Worm (Caenorhabditis elegans) whole organism, mixed stage, embryonic: Measurements from ENCODE around the gene alh-5.

ENCODE experiments used
- M03D4.4 ChIP-seq: sonication (generic microtip); optimal IDR thresholded peaks from 2 replicates; lab custom pipeline; 2017; ENCODE audit warnings: mild to moderate bottlenecking, missing genetic modification characterization, missing compliant biosample characterization
- bed-3 ChIP-seq: fragments of 200-800 bp; sonication (Bioruptor generic); optimal IDR thresholded peaks from 3 replicates; lab custom pipeline; 2018; ENCODE audit warnings: mild to moderate bottlenecking, missing genetic modification characterization, moderate library complexity, missing compliant biosample characterization
- blmp-1 ChIP-seq: fragments of 150-350 bp; optimal IDR thresholded peaks from 2 replicates; lab custom pipeline; 2014; ENCODE audit warnings: missing biosample characterization, missing genetic modification characterization
- ceh-39 ChIP-seq: fragments of 150-350 bp; optimal IDR thresholded peaks from 2 replicates; lab custom pipeline; 2014; ENCODE audit warnings: missing biosample characterization, missing genetic modification characterization
- ceh-43 ChIP-seq: fragments of 200-800 bp; sonication (Bioruptor generic); optimal IDR thresholded peaks from 2 replicates; lab custom pipeline; 2018; ENCODE audit warnings: mild to moderate bottlenecking, missing genetic modification characterization, moderate library complexity, missing compliant biosample characterization
- ces-1 ChIP-seq: fragments of 150-350 bp; optimal IDR thresholded peaks from 2 replicates; lab custom pipeline; 2014; ENCODE audit warnings: missing biosample characterization, missing genetic modification reagents, missing genetic modification characterization
- cnd-1 ChIP-seq: fragments of 200-800 bp; sonication (Bioruptor generic); optimal IDR thresholded peaks from 2 replicates; lab custom pipeline; 2018; ENCODE audit warnings: mild to moderate bottlenecking, missing genetic modification characterization, missing compliant biosample characterization
- drap-1 ChIP-seq: fragments of 200-800 bp; sonication (Bioruptor generic); optimal IDR thresholded peaks from 3 replicates; lab custom pipeline; 2018; ENCODE audit warnings: mild to moderate bottlenecking, missing genetic modification characterization, missing compliant biosample characterization
- elt-1 ChIP-seq: sonication (generic microtip); optimal IDR thresholded peaks from 2 replicates; lab custom pipeline; 2017; ENCODE audit warnings: missing genetic modification characterization, mild to moderate bottlenecking, missing compliant biosample characterization, antibody characterized with exemption, moderate library complexity, borderline replicate concordance; ENCODE audit not compliant: insufficient read depth
- elt-3 ChIP-seq: fragments of 150-350 bp; optimal IDR thresholded peaks from 2 replicates; lab custom pipeline; 2014; ENCODE audit warnings: missing biosample characterization, missing genetic modification characterization
- flh-1 ChIP-seq: fragments of 200-800 bp; sonication (Bioruptor generic); optimal IDR thresholded peaks from 2 replicates; lab custom pipeline; 2018; ENCODE audit warnings: mild to moderate bottlenecking, missing genetic modification characterization, moderate library complexity, missing compliant biosample characterization
- ham-2 ChIP-seq: fragments of 200-800 bp; sonication (Bioruptor generic); optimal IDR thresholded peaks from 2 replicates; lab custom pipeline; 2018; ENCODE audit warnings: mild to moderate bottlenecking, missing genetic modification characterization, missing compliant biosample characterization
- hlh-1 ChIP-seq: fragments of 150-350 bp; optimal IDR thresholded peaks from 2 replicates; lab custom pipeline; 2014; ENCODE audit warnings: missing biosample characterization, missing genetic modification reagents, missing genetic modification characterization
- lin-13 ChIP-seq: fragments of 150-350 bp; optimal IDR thresholded peaks from 2 replicates; lab custom pipeline; 2014; ENCODE audit warnings: missing biosample characterization, missing genetic modification characterization
- lin-32 ChIP-seq: fragments of 200-800 bp; sonication (Bioruptor generic); optimal IDR thresholded peaks from 2 replicates; lab custom pipeline; 2018; ENCODE audit warnings: mild to moderate bottlenecking, missing genetic modification characterization, missing compliant biosample characterization
- lsy-2 ChIP-seq: fragments of 150-350 bp; optimal IDR thresholded peaks from 2 replicates; lab custom pipeline; 2014; ENCODE audit warnings: missing biosample characterization, missing genetic modification characterization
- mab-5 ChIP-seq: fragments of 150-350 bp; optimal IDR thresholded peaks from 2 replicates; lab custom pipeline; 2014; ENCODE audit warnings: missing biosample characterization, missing genetic modification characterization
- mep-1 ChIP-seq: fragments of 150-350 bp; optimal IDR thresholded peaks from 2 replicates; lab custom pipeline; 2017; ENCODE audit warnings: missing biosample characterization, missing genetic modification reagents, missing genetic modification characterization, inconsistent platforms
- mls-2 ChIP-seq: sonication (generic microtip); optimal IDR thresholded peaks from 2 replicates; lab custom pipeline; 2016; ENCODE audit warnings: mild to moderate bottlenecking, missing genetic modification characterization, moderate library complexity, missing compliant biosample characterization
- nhr-12 ChIP-seq: fragments of 150-350 bp; optimal IDR thresholded peaks from 2 replicates; lab custom pipeline; 2014; ENCODE audit warnings: missing biosample characterization, missing genetic modification characterization
- nhr-2 ChIP-seq: fragments of 150-350 bp; optimal IDR thresholded peaks from 2 replicates; lab custom pipeline; 2014; ENCODE audit warnings: missing biosample characterization, missing genetic modification characterization
- nhr-237 ChIP-seq: fragments of 150-350 bp; optimal IDR thresholded peaks from 2 replicates; lab custom pipeline; 2014; ENCODE audit warnings: missing biosample characterization, missing genetic modification characterization
- nhr-76 ChIP-seq: sonication (generic microtip); optimal IDR thresholded peaks from 2 replicates; lab custom pipeline; 2017; ENCODE audit warnings: missing biosample characterization, missing genetic modification characterization
- pha-4 ChIP-seq: fragments of 150-350 bp; optimal IDR thresholded peaks from 2 replicates; lab custom pipeline; 2018; ENCODE audit warnings: missing biosample characterization, missing genetic modification reagents, missing genetic modification characterization
- sem-2 ChIP-seq: fragments of 200-800 bp; sonication (Bioruptor generic); optimal IDR thresholded peaks from 2 replicates; lab custom pipeline; 2018; ENCODE audit warnings: mild to moderate bottlenecking, missing genetic modification characterization, missing compliant biosample characterization
- snpc-4 ChIP-seq: fragments of 150-350 bp; optimal IDR thresholded peaks from 2 replicates; lab custom pipeline; 2014; ENCODE audit warnings: missing biosample characterization, missing genetic modification characterization
- sptf-1 ChIP-seq: sonication (generic microtip); optimal IDR thresholded peaks from 2 replicates; lab custom pipeline; 2017; ENCODE audit warnings: mild to moderate bottlenecking, missing genetic modification characterization, moderate library complexity, missing compliant biosample characterization
- tbx-8 ChIP-seq: fragments of 200-800 bp; sonication (Bioruptor generic); optimal IDR thresholded peaks from 2 replicates; lab custom pipeline; 2018; ENCODE audit warnings: mild to moderate bottlenecking, missing genetic modification characterization, moderate library complexity, missing compliant biosample characterization
- unc-120 ChIP-seq: sonication (generic microtip); optimal IDR thresholded peaks from 2 replicates; lab custom pipeline; 2017; ENCODE audit warnings: missing genetic modification characterization, missing compliant biosample characterization; ENCODE audit not compliant: poor library complexity, severe bottlenecking
- unc-39 ChIP-seq: fragments of 150-350 bp; optimal IDR thresholded peaks from 2 replicates; lab custom pipeline; 2014; ENCODE audit warnings: missing biosample characterization, missing genetic modification characterization
- unc-62 ChIP-seq: fragments of 150-350 bp; optimal IDR thresholded peaks from 2 replicates; lab custom pipeline; 2014; ENCODE audit warnings: missing biosample characterization, missing genetic modification reagents, missing genetic modification characterization
- zip-8 ChIP-seq: fragments of 150-350 bp; optimal IDR thresholded peaks from 2 replicates; lab custom pipeline; 2014; ENCODE audit warnings: missing biosample characterization, missing genetic modification characterization
- ztf-11 ChIP-seq: fragments of 150-350 bp; optimal IDR thresholded peaks from 2 replicates; lab custom pipeline; 2014; ENCODE audit warnings: missing biosample characterization, missing genetic modification characterization

alh-5 gene

ce11 chrV:1998358-1998757 is 1.0 kb downstream of the alh-5 start:
- no peak for TF ChIP-seq hlh-1
- no peak for TF ChIP-seq lin-13
- TF ChIP-seq nhr-237 (tag; lab: Kevin White, UChicago), result no peak
- no peak for TF ChIP-seq snpc-4

- TF ChIP-seq blmp-1 (tag; lab: Kevin White, UChicago) (no peak), elt-1 (tag; lab: Kevin White, UChicago) (no peak), flh-1 (no peak), cnd-1 (no peak), ceh-39 (no peak), mab-5 (tag; lab: Kevin White, UChicago) (no peak), nhr-237 (tag; lab: Kevin White, UChicago) (no peak), sem-2 (GFP tag; lab: Kevin White, UChicago) (no peak), unc-62 (no peak), nhr-12 (tag; lab: Kevin White, UChicago) (no peak), drap-1 (GFP tag; lab: Kevin White, UChicago) (no peak), mls-2 (tag; lab: Kevin White, UChicago) (no peak), zip-8 (no peak)
- TF ChIP-seq, all 35 proteins: peak for 0
Measured at ce11 chrV:1992515-1992968, 6.8 kb downstream of the alh-5 start, which contains the start of gene tnt-4. TSS of gene tnt-4 (minus strand) at chrV:1992918.

ce11 chrV:1991381-1991780 is 8.0 kb downstream of the alh-5 start:
- TF ChIP-seq cnd-1, result no peak
- TF ChIP-seq mep-1 (tag; lab: Kevin White, UChicago), result no peak
- TF ChIP-seq snpc-4, result no peak
- TF ChIP-seq ceh-39, result no peak
- TF ChIP-seq nhr-76 (tag; lab: Kevin White, UChicago), result no peak
- no peak for TF ChIP-seq nhr-237 (tag; lab: Kevin White, UChicago)
- TF ChIP-seq elt-1 (tag; lab: Kevin White, UChicago), result no peak
- no peak for TF ChIP-seq ztf-11 (tag; lab: Kevin White, UChicago)
- TF ChIP-seq M03D4.4 (tag; lab: Kevin White, UChicago), result no peak
- no peak for TF ChIP-seq sem-2 (GFP tag; lab: Kevin White, UChicago)
- TF ChIP-seq ceh-43 (GFP tag; lab: Kevin White, UChicago), result no peak
- TF ChIP-seq elt-3 (tag; lab: Kevin White, UChicago), result no peak
- no peak for TF ChIP-seq flh-1
- TF ChIP-seq blmp-1 (tag; lab: Kevin White, UChicago), result no peak

ce11 chrV:1989220-1989619 is 10.2 kb downstream of the alh-5 start:
- TF ChIP-seq ces-1 (GFP tag; lab: Kevin White, UChicago) (no peak), mls-2 (tag; lab: Kevin White, UChicago) (no peak), lin-32 (no peak)

ce11 chrV:1986954-1987353 is 12.4 kb downstream of the alh-5 start, which contains the start of gene T08B1.1:
TSS of gene T08B1.1 (minus strand) at chrV:1987045.
- no peak for TF ChIP-seq sptf-1 (tag; lab: Kevin White, UChicago)
- TF ChIP-seq lin-13, result no peak
- no peak for TF ChIP-seq nhr-12 (tag; lab: Kevin White, UChicago)
- no peak for TF ChIP-seq lin-32
- no peak for TF ChIP-seq ham-2 (GFP tag; lab: Kevin White, UChicago)
- no peak for TF ChIP-seq bed-3 (GFP tag; lab: Kevin White, UChicago)
- no peak for TF ChIP-seq unc-39 (tag; lab: Kevin White, UChicago)
- TF ChIP-seq tbx-8 (GFP tag; lab: Kevin White, UChicago), result no peak
- no peak for TF ChIP-seq ceh-43 (GFP tag; lab: Kevin White, UChicago)
- TF ChIP-seq mls-2 (tag; lab: Kevin White, UChicago), result no peak
- no peak for TF ChIP-seq elt-3 (tag; lab: Kevin White, UChicago)
- TF ChIP-seq elt-1 (tag; lab: Kevin White, UChicago), result no peak

ce11 chrV:1978968-1979367 is 20.4 kb downstream of the alh-5 start, which contains the start of gene T08B1.4:
TSS of gene T08B1.4 (plus strand) at chrV:1979268.
- no peak for TF ChIP-seq elt-3 (tag; lab: Kevin White, UChicago)
- no peak for TF ChIP-seq pha-4
- no peak for TF ChIP-seq ztf-11 (tag; lab: Kevin White, UChicago)
- no peak for TF ChIP-seq ceh-43 (GFP tag; lab: Kevin White, UChicago)
- TF ChIP-seq unc-120 (tag; lab: Kevin White, UChicago), result no peak
- no peak for TF ChIP-seq nhr-12 (tag; lab: Kevin White, UChicago)
- TF ChIP-seq ceh-39, result no peak
- TF ChIP-seq sem-2 (GFP tag; lab: Kevin White, UChicago), result no peak
- TF ChIP-seq nhr-2, result no peak
- TF ChIP-seq lin-13, result no peak
- no peak for TF ChIP-seq unc-62
- TF ChIP-seq lsy-2 (tag; lab: Kevin White, UChicago), result no peak
- TF ChIP-seq cnd-1, result no peak
- no peak for TF ChIP-seq bed-3 (GFP tag; lab: Kevin White, UChicago)
- no peak for TF ChIP-seq M03D4.4 (tag; lab: Kevin White, UChicago)
- TF ChIP-seq blmp-1 (tag; lab: Kevin White, UChicago), result no peak
- no peak for TF ChIP-seq hlh-1
